Worm (Caenorhabditis elegans) whole organism, young adult: Measurements from ENCODE around the gene sgca-1.

ENCODE experiments used
- B0019.2 ChIP-seq: fragments of 200-800 bp; sonication (Bioruptor generic); conservative IDR thresholded peaks from 2 replicates; pipeline ENCODE4 v1.3.6; 2022; ENCODE audit warnings: missing genetic modification reagents, missing genetic modification characterization, missing compliant biosample characterization
- C06A6.2 ChIP-seq: fragments of 200-800 bp; sonication (Bioruptor generic); conservative IDR thresholded peaks from 2 replicates; pipeline ENCODE4 v1.3.6; 2022; ENCODE audit warnings: missing genetic modification characterization, missing compliant biosample characterization
- F22D6.2 ChIP-seq: sonication (generic microtip); optimal IDR thresholded peaks from 2 replicates; lab custom pipeline; 2016; ENCODE audit warnings: mild to moderate bottlenecking, missing genetic modification characterization, missing compliant biosample characterization
- F57C9.4 ChIP-seq: sonication (generic microtip); optimal IDR thresholded peaks from 2 replicates; lab custom pipeline; 2017; ENCODE audit warnings: mild to moderate bottlenecking, missing genetic modification characterization, missing compliant biosample characterization
- T26A5.8 ChIP-seq: sonication (generic microtip); optimal IDR thresholded peaks from 2 replicates; lab custom pipeline; 2016; ENCODE audit warnings: missing genetic modification characterization, missing compliant biosample characterization
- Y53G8AR.9 ChIP-seq: fragments of 200-800 bp; sonication (Bioruptor generic); conservative IDR thresholded peaks from 2 replicates; pipeline ENCODE4 v1.3.6; 2022; ENCODE audit warnings: missing genetic modification reagents, missing genetic modification characterization, missing compliant biosample characterization
- Y67H2A.10 ChIP-seq: fragments of 200-800 bp; sonication (Bioruptor generic); conservative IDR thresholded peaks from 2 replicates; pipeline ENCODE4 v1.3.6; 2022; ENCODE audit warnings: missing genetic modification reagents, missing genetic modification characterization, missing compliant biosample characterization
- Y79H2A.3 ChIP-seq: fragments of 200-800 bp; sonication (Bioruptor generic); conservative IDR thresholded peaks from 2 replicates; pipeline ENCODE4 v1.3.6; 2022; ENCODE audit warnings: missing genetic modification reagents, missing genetic modification characterization, missing compliant biosample characterization
- Y95B8A.8 ChIP-seq: fragments of 200-800 bp; sonication (Bioruptor generic); IDR thresholded peaks from 2 replicates; pipeline ENCODE4 v1.3.6; 2022; ENCODE audit warnings: missing genetic modification reagents, missing genetic modification characterization, missing compliant biosample characterization
- ama-1 ChIP-seq, 3 experiments: fragments of 150-350 bp in 1 of 3; sonication (generic microtip) in 2 of 3; optimal IDR thresholded peaks; 2 replicates each; lab custom pipeline; 2014 to 2018; ENCODE audit warnings: missing biosample characterization in 2 of 3, missing genetic modification characterization in 2 of 3, missing genetic modification reagents in 2 of 3
- attf-5 ChIP-seq: fragments of 200-800 bp; sonication (Bioruptor generic); optimal IDR thresholded peaks from 2 replicates; lab custom pipeline; 2018; ENCODE audit warnings: mild to moderate bottlenecking, missing genetic modification characterization, missing compliant biosample characterization
- cebp-2 ChIP-seq: fragments of 200-800 bp; sonication (Bioruptor generic); IDR thresholded peaks from 2 replicates; pipeline ENCODE4 v1.3.6; 2022; ENCODE audit warnings: missing genetic modification characterization, missing compliant biosample characterization
- ceh-58 ChIP-seq: fragments of 200-800 bp; sonication (Bioruptor generic); IDR thresholded peaks from 2 replicates; pipeline ENCODE4 v1.3.6; 2022; ENCODE audit warnings: missing genetic modification characterization, missing compliant biosample characterization
- ceh-79 ChIP-seq: sonication (generic microtip); optimal IDR thresholded peaks from 2 replicates; lab custom pipeline; 2017; ENCODE audit warnings: mild to moderate bottlenecking, missing genetic modification characterization, missing compliant biosample characterization
- ceh-91 ChIP-seq: fragments of 200-800 bp; sonication (Bioruptor generic); IDR thresholded peaks from 2 replicates; pipeline ENCODE4 v1.3.6; 2022; ENCODE audit warnings: missing genetic modification reagents, missing genetic modification characterization, missing compliant biosample characterization
- chd-7 ChIP-seq: sonication (generic microtip); optimal IDR thresholded peaks from 2 replicates; lab custom pipeline; 2016; ENCODE audit warnings: mild to moderate bottlenecking, missing genetic modification characterization, moderate library complexity, missing compliant biosample characterization
- dpff-1 ChIP-seq: sonication (generic microtip); optimal IDR thresholded peaks from 2 replicates; lab custom pipeline; 2017; ENCODE audit warnings: mild to moderate bottlenecking, missing genetic modification characterization, missing compliant biosample characterization
- efl-1 ChIP-seq: fragments of 150-350 bp; optimal IDR thresholded peaks from 2 replicates; lab custom pipeline; 2014; ENCODE audit warnings: missing biosample characterization, missing genetic modification reagents, missing genetic modification characterization
- egl-18 ChIP-seq: fragments of 200-800 bp; sonication (Bioruptor generic); IDR thresholded peaks from 2 replicates; pipeline ENCODE4 v1.3.6; 2022; ENCODE audit warnings: missing genetic modification reagents, missing genetic modification characterization, missing compliant biosample characterization
- egl-44 ChIP-seq: fragments of 200-800 bp; sonication (Bioruptor generic); IDR thresholded peaks from 2 replicates; pipeline ENCODE4 v1.3.6; 2022; ENCODE audit warnings: missing genetic modification reagents, missing genetic modification characterization, missing compliant biosample characterization
- ekl-4 ChIP-seq: fragments of 200-800 bp; sonication (Bioruptor generic); IDR thresholded peaks from 2 replicates; pipeline ENCODE4 v1.3.6; 2022; ENCODE audit warnings: missing genetic modification reagents, missing genetic modification characterization, missing compliant biosample characterization
- fkh-3 ChIP-seq: sonication (generic microtip); optimal IDR thresholded peaks from 2 replicates; lab custom pipeline; 2016; ENCODE audit warnings: mild to moderate bottlenecking, missing genetic modification characterization, missing compliant biosample characterization
- gei-17 ChIP-seq: fragments of 200-800 bp; sonication (Bioruptor generic); optimal IDR thresholded peaks from 2 replicates; lab custom pipeline; 2018; ENCODE audit warnings: mild to moderate bottlenecking, missing genetic modification characterization, missing compliant biosample characterization
- hmg-20 ChIP-seq: fragments of 200-800 bp; sonication (Bioruptor generic); IDR thresholded peaks from 2 replicates; pipeline ENCODE4 v1.3.6; 2022; ENCODE audit warnings: missing genetic modification reagents, missing genetic modification characterization, missing compliant biosample characterization
- hrde-1 ChIP-seq: sonication (generic microtip); optimal IDR thresholded peaks from 2 replicates; lab custom pipeline; 2016; ENCODE audit warnings: missing genetic modification characterization, mild to moderate bottlenecking, missing compliant biosample characterization, moderate library complexity, missing genotype, missing genetic modification reagents, borderline replicate concordance
- lag-1 ChIP-seq: fragments of 200-800 bp; sonication (Bioruptor generic); IDR thresholded peaks from 2 replicates; pipeline ENCODE4 v1.3.6; 2022; ENCODE audit warnings: missing genetic modification reagents, missing genetic modification characterization, missing compliant biosample characterization
- let-526 ChIP-seq: fragments of 200-800 bp; sonication (Bioruptor generic); IDR thresholded peaks from 2 replicates; pipeline ENCODE4 v1.3.6; 2022; ENCODE audit warnings: missing genetic modification reagents, missing genetic modification characterization, missing compliant biosample characterization
- lin-35 ChIP-seq, 3 experiments: fragments of 150-350 bp in 2 of 3; sonication (generic microtip) in 1 of 3; optimal IDR thresholded peaks; 2 replicates each; lab custom pipeline; 2014 to 2018; ENCODE audit warnings: missing biosample characterization in 3 of 3, missing genetic modification characterization in 3 of 3, missing genetic modification reagents in 3 of 3
- lin-54 ChIP-seq: fragments of 200-800 bp; sonication (Bioruptor generic); optimal IDR thresholded peaks from 2 replicates; lab custom pipeline; 2018; ENCODE audit warnings: mild to moderate bottlenecking, missing genetic modification characterization, missing compliant biosample characterization
- lir-1 ChIP-seq: fragments of 200-800 bp; sonication (Bioruptor generic); conservative IDR thresholded peaks from 2 replicates; pipeline ENCODE4 v1.3.6; 2022; ENCODE audit warnings: missing genetic modification reagents, missing genetic modification characterization, missing compliant biosample characterization
- lsl-1 ChIP-seq: fragments of 200-800 bp; sonication (Bioruptor generic); optimal IDR thresholded peaks from 2 replicates; lab custom pipeline; 2018; ENCODE audit warnings: mild to moderate bottlenecking, missing genetic modification characterization, moderate library complexity, missing compliant biosample characterization
- madf-8 ChIP-seq: fragments of 200-800 bp; sonication (Bioruptor generic); conservative IDR thresholded peaks from 2 replicates; pipeline ENCODE4 v1.3.6; 2022; ENCODE audit warnings: missing genetic modification reagents, missing genetic modification characterization, missing compliant biosample characterization
- mcd-1 ChIP-seq: fragments of 200-800 bp; sonication (Bioruptor generic); IDR thresholded peaks from 2 replicates; pipeline ENCODE4 v1.3.6; 2022; ENCODE audit warnings: missing genetic modification reagents, missing genetic modification characterization, missing compliant biosample characterization
- mel-28 ChIP-seq: sonication (generic microtip); optimal IDR thresholded peaks from 2 replicates; lab custom pipeline; 2016; ENCODE audit warnings: borderline replicate concordance, mild to moderate bottlenecking, missing genetic modification characterization, missing compliant biosample characterization
- mes-4 ChIP-seq: sonication (generic microtip); optimal IDR thresholded peaks from 2 replicates; lab custom pipeline; 2016; ENCODE audit warnings: missing genotype, missing genetic modification characterization, missing compliant biosample characterization
- nfyb-1 ChIP-seq: fragments of 200-800 bp; sonication (Bioruptor generic); IDR thresholded peaks from 2 replicates; pipeline ENCODE4 v1.3.6; 2022; ENCODE audit warnings: missing genetic modification reagents, missing genetic modification characterization, missing compliant biosample characterization
- nhr-80 ChIP-seq: sonication (generic microtip); optimal IDR thresholded peaks from 2 replicates; lab custom pipeline; 2016; ENCODE audit warnings: missing genetic modification characterization, missing compliant biosample characterization
- pbrm-1 ChIP-seq: fragments of 200-800 bp; sonication (Bioruptor generic); IDR thresholded peaks from 2 replicates; pipeline ENCODE4 v1.3.6; 2022; ENCODE audit warnings: missing genetic modification reagents, missing genetic modification characterization, missing compliant biosample characterization
- repo-1 ChIP-seq: sonication (generic microtip); optimal IDR thresholded peaks from 2 replicates; lab custom pipeline; 2017; ENCODE audit warnings: mild to moderate bottlenecking, missing genetic modification characterization, missing compliant biosample characterization
- snpc-3.4 ChIP-seq: sonication (generic microtip); optimal IDR thresholded peaks from 2 replicates; lab custom pipeline; 2017; ENCODE audit warnings: missing genetic modification characterization, mild to moderate bottlenecking, missing compliant biosample characterization, antibody characterized with exemption, moderate library complexity, missing genotype, missing genetic modification reagents
- somi-1 ChIP-seq: fragments of 200-800 bp; sonication (Bioruptor generic); optimal IDR thresholded peaks from 2 replicates; lab custom pipeline; 2018; ENCODE audit warnings: mild to moderate bottlenecking, missing genetic modification characterization, missing compliant biosample characterization
- tbp1 ChIP-seq: fragments of 200-800 bp; sonication (Bioruptor generic); optimal IDR thresholded peaks from 2 replicates; lab custom pipeline; 2018; ENCODE audit warnings: mild to moderate bottlenecking, missing genetic modification characterization, missing compliant biosample characterization
- zfh-2 ChIP-seq: fragments of 200-800 bp; sonication (Bioruptor generic); conservative IDR thresholded peaks from 2 replicates; pipeline ENCODE4 v1.3.6; 2022; ENCODE audit warnings: missing genetic modification reagents, missing genetic modification characterization, missing compliant biosample characterization
- zim-3 ChIP-seq: sonication (generic microtip); optimal IDR thresholded peaks from 2 replicates; lab custom pipeline; 2017; ENCODE audit warnings: mild to moderate bottlenecking, missing genetic modification characterization, moderate library complexity, missing compliant biosample characterization
- ztf-22 ChIP-seq: fragments of 200-800 bp; sonication (Bioruptor generic); optimal IDR thresholded peaks from 2 replicates; lab custom pipeline; 2018; ENCODE audit warnings: mild to moderate bottlenecking, missing genetic modification characterization, moderate library complexity, missing compliant biosample characterization
- ztf-28 ChIP-seq: fragments of 200-800 bp; sonication (Bioruptor generic); IDR thresholded peaks from 2 replicates; pipeline ENCODE4 v1.3.6; 2022; ENCODE audit warnings: missing genetic modification reagents, missing genetic modification characterization, missing compliant biosample characterization
- ztf-6 ChIP-seq: fragments of 200-800 bp; sonication (Bioruptor generic); IDR thresholded peaks from 2 replicates; pipeline ENCODE4 v1.3.6; 2022; ENCODE audit warnings: missing genetic modification reagents, missing genetic modification characterization, missing compliant biosample characterization

sgca-1 gene

DNA sequence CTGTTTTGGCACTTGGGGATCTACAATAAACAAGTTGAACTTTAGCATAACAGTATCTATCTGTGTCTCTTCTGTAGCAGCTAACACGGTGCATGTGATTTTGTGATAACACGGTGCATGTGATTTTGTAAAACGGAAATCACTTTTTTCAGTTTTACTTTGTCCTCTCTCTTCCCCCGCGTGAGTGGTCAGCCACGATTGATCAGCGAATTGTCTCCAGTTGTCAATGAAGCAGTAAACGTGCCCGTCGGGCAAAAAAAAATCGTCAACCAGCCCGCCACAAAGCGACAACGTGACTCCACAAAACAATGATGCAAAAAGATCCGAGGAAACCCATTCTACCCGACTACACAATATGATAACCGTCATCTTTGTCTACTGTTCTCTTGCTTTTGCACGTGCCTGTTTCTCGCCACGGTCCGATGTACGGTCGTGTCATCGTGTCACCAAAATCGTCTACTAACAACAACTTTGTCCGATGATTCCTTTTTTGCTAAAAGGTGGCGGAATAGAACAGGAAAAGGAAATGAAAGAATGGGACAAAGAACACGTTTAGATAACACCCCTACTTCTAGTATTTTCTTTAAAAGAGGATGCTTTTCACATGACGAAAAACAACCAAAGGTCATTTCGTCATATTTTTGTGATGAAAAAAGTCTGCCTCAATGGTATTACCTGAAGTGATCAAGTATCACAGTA, 40.1 kb downstream of the sgca-1 start (continued):
- TF ChIP-seq pbrm-1 (GFP tag; lab: Robert Waterston, UW) (peak; percentile 45; the same call in 1 of the 2 replicates), Y67H2A.10 (GFP tag; lab: Robert Waterston, UW) (no peak), lsl-1 (GFP tag; lab: Kevin White, UChicago) (no peak), ama-1 (optimal IDR thresholded peaks at IDR 0.05; lab: Kevin White, UChicago) (peak; percentile 32), ama-1 (GFP tag; optimal IDR thresholded peaks at IDR 0.05; lab: Kevin White, UChicago) (no peak), dpff-1 (no peak), cebp-2 (GFP tag; lab: Robert Waterston, UW) (no peak), ceh-58 (GFP tag; lab: Robert Waterston, UW) (no peak), C06A6.2 (GFP tag; lab: Robert Waterston, UW) (peak; percentile 78; the same call in 1 of the 2 replicates), efl-1 (no peak), somi-1 (GFP tag; lab: Kevin White, UChicago) (peak; percentile 93), mes-4 (tag; lab: Kevin White, UChicago) (no peak), ztf-6 (no peak), nfyb-1 (GFP tag; lab: Robert Waterston, UW) (peak; percentile 88), let-526 (peak; percentile 74; the same call in 1 of the 2 replicates), snpc-3.4 (no peak), Y79H2A.3 (GFP tag; lab: Robert Waterston, UW) (0 out of 2 replicates have a peak, but pooled peaks have one; percentile 46), Y53G8AR.9 (GFP tag; lab: Robert Waterston, UW) (peak; percentile 84), ztf-22 (GFP tag; lab: Kevin White, UChicago) (peak; percentile 56), madf-8 (GFP tag; lab: Robert Waterston, UW) (no peak), hrde-1 (tag; lab: Kevin White, UChicago) (no peak), ekl-4 (GFP tag; lab: Robert Waterston, UW) (peak; percentile 20; the same call in 1 of the 2 replicates), mel-28 (tag; lab: Kevin White, UChicago) (no peak), fkh-3 (no peak), ceh-79 (no peak), ceh-91 (GFP tag; lab: Robert Waterston, UW) (no peak), gei-17 (GFP tag; lab: Kevin White, UChicago) (peak; percentile 25), nhr-80 (tag; lab: Kevin White, UChicago) (peak; percentile 84), hmg-20 (GFP tag; lab: Robert Waterston, UW) (0 out of 2 replicates have a peak, but pooled peaks have one; percentile 15), lin-35 (GFP tag; optimal IDR thresholded peaks at IDR 0.05; lab: Kevin White, UChicago) (peak in 1 of 3 experiments; percentile 41), attf-5 (GFP tag; lab: Kevin White, UChicago) (peak; percentile 2), egl-18 (GFP tag; lab: Robert Waterston, UW) (no peak), zim-3 (tag; lab: Kevin White, UChicago) (no peak), ztf-28 (GFP tag; lab: Robert Waterston, UW) (no peak), mcd-1 (GFP tag; lab: Robert Waterston, UW) (peak; percentile 40; the same call in 1 of the 2 replicates), lir-1 (peak; percentile 74), Y95B8A.8 (GFP tag; lab: Robert Waterston, UW) (0 out of 2 replicates have a peak, but pooled peaks have one; percentile 47), F57C9.4 (tag; lab: Kevin White, UChicago) (no peak), chd-7 (tag; lab: Kevin White, UChicago) (peak; percentile 90), repo-1 (tag; lab: Kevin White, UChicago) (peak; percentile 65), F22D6.2 (tag; lab: Kevin White, UChicago) (peak; percentile 90), lin-54 (peak; percentile 30), tbp1 (GFP tag; lab: Kevin White, UChicago) (peak; percentile 55), lag-1 (GFP tag; lab: Robert Waterston, UW) (no peak), zfh-2 (GFP tag; lab: Robert Waterston, UW) (peak; percentile 64), egl-44 (GFP tag; lab: Robert Waterston, UW) (peak; percentile 86), T26A5.8 (tag; lab: Kevin White, UChicago) (no peak), B0019.2 (GFP tag; lab: Robert Waterston, UW) (no peak)
